Worm (Caenorhabditis elegans) whole organism, young adult: ENCODE results near the gene cyp-33C11.
A peak's percentile ranks its signal among the peaks of the same experiment; 100 is the strongest.

Experiments used
- B0035.1 ChIP-seq: sonication (generic microtip); optimal IDR thresholded peaks from 2 replicates; lab custom pipeline; 2016; ENCODE audit warnings: missing genetic modification characterization, mild to moderate bottlenecking, missing compliant biosample characterization, missing genotype, missing genetic modification reagents
- F23B12.7 ChIP-seq: sonication (generic microtip); optimal IDR thresholded peaks from 2 replicates; lab custom pipeline; 2017; ENCODE audit warnings: missing genetic modification characterization, mild to moderate bottlenecking, missing compliant biosample characterization, antibody characterized with exemption, moderate library complexity; ENCODE audit not compliant: insufficient read depth
- F37B4.10 ChIP-seq: fragments of 200-800 bp; sonication (Bioruptor generic); IDR thresholded peaks from 2 replicates; pipeline ENCODE4 v1.3.6; 2022; ENCODE audit warnings: missing genetic modification characterization, missing compliant biosample characterization
- F39B2.1 ChIP-seq: fragments of 200-800 bp; sonication (Bioruptor generic); IDR thresholded peaks from 2 replicates; pipeline ENCODE4 v1.3.6; 2022; ENCODE audit warnings: missing genetic modification reagents, missing genetic modification characterization, missing compliant biosample characterization
- K11D2.4 ChIP-seq: fragments of 200-800 bp; sonication (Bioruptor generic); IDR thresholded peaks from 2 replicates; pipeline ENCODE4 v1.3.6; 2022; ENCODE audit warnings: missing genetic modification reagents, missing genetic modification characterization, missing compliant biosample characterization
- Y53G8AR.9 ChIP-seq: fragments of 200-800 bp; sonication (Bioruptor generic); conservative IDR thresholded peaks from 2 replicates; pipeline ENCODE4 v1.3.6; 2022; ENCODE audit warnings: missing genetic modification reagents, missing genetic modification characterization, missing compliant biosample characterization
- Y79H2A.3 ChIP-seq: fragments of 200-800 bp; sonication (Bioruptor generic); conservative IDR thresholded peaks from 2 replicates; pipeline ENCODE4 v1.3.6; 2022; ENCODE audit warnings: missing genetic modification reagents, missing genetic modification characterization, missing compliant biosample characterization
- Y95B8A.8 ChIP-seq: fragments of 200-800 bp; sonication (Bioruptor generic); IDR thresholded peaks from 2 replicates; pipeline ENCODE4 v1.3.6; 2022; ENCODE audit warnings: missing genetic modification reagents, missing genetic modification characterization, missing compliant biosample characterization
- ama-1 ChIP-seq, 3 experiments: fragments of 150-350 bp in 1 of 3; sonication (generic microtip) in 2 of 3; optimal IDR thresholded peaks; 2 replicates each; lab custom pipeline; 2014 to 2018; ENCODE audit warnings: missing biosample characterization in 2 of 3, missing genetic modification characterization in 2 of 3, missing genetic modification reagents in 2 of 3
- attf-3 ChIP-seq: fragments of 200-800 bp; sonication (Bioruptor generic); conservative IDR thresholded peaks from 2 replicates; pipeline ENCODE4 v1.3.6; 2022; ENCODE audit warnings: missing genetic modification reagents, missing genetic modification characterization, missing compliant biosample characterization
- attf-5 ChIP-seq: fragments of 200-800 bp; sonication (Bioruptor generic); optimal IDR thresholded peaks from 2 replicates; lab custom pipeline; 2018; ENCODE audit warnings: mild to moderate bottlenecking, missing genetic modification characterization, missing compliant biosample characterization
- bed-2 ChIP-seq: fragments of 200-800 bp; sonication (Bioruptor generic); IDR thresholded peaks from 2 replicates; pipeline ENCODE4 v1.3.6; 2022; ENCODE audit warnings: missing genetic modification reagents, missing genetic modification characterization, missing compliant biosample characterization
- ccch-3 ChIP-seq: fragments of 200-800 bp; sonication (Bioruptor generic); optimal IDR thresholded peaks from 2 replicates; lab custom pipeline; 2018; ENCODE audit warnings: mild to moderate bottlenecking, missing genetic modification characterization, missing compliant biosample characterization
- cebp-1 ChIP-seq, 2 experiments: fragments of 200-800 bp in 1 of 2; sonication (Bioruptor generic) in 1 of 2; sonication (generic microtip) in 1 of 2; IDR thresholded peaks in 1 of 2; optimal IDR thresholded peaks in 1 of 2; 2 replicates each; pipeline versions ENCODE4 v1.3.6 to Lab custom; 2017 to 2022; ENCODE audit warnings: missing compliant biosample characterization in 2 of 2, missing genetic modification characterization in 2 of 2, mild to moderate bottlenecking in 1 of 2, missing genetic modification reagents in 1 of 2, moderate library complexity in 1 of 2
- cebp-2 ChIP-seq: fragments of 200-800 bp; sonication (Bioruptor generic); IDR thresholded peaks from 2 replicates; pipeline ENCODE4 v1.3.6; 2022; ENCODE audit warnings: missing genetic modification characterization, missing compliant biosample characterization
- ceh-100 ChIP-seq: fragments of 200-800 bp; sonication (Bioruptor generic); IDR thresholded peaks from 2 replicates; pipeline ENCODE4 v1.3.6; 2022; ENCODE audit warnings: missing genetic modification reagents, missing genetic modification characterization, missing compliant biosample characterization
- ceh-40 ChIP-seq: fragments of 200-800 bp; sonication (Bioruptor generic); IDR thresholded peaks from 2 replicates; pipeline ENCODE4 v1.3.6; 2022; ENCODE audit warnings: missing genetic modification characterization, missing compliant biosample characterization
- ceh-79 ChIP-seq: sonication (generic microtip); optimal IDR thresholded peaks from 2 replicates; lab custom pipeline; 2017; ENCODE audit warnings: mild to moderate bottlenecking, missing genetic modification characterization, missing compliant biosample characterization
- die-1 ChIP-seq: sonication (generic microtip); optimal IDR thresholded peaks from 2 replicates; lab custom pipeline; 2016; ENCODE audit warnings: missing genotype, mild to moderate bottlenecking, missing genetic modification characterization, missing compliant biosample characterization
- egrh-3 ChIP-seq: fragments of 200-800 bp; sonication (Bioruptor generic); IDR thresholded peaks from 2 replicates; pipeline ENCODE4 v1.3.6; 2022; ENCODE audit warnings: missing genetic modification reagents, missing genetic modification characterization, missing compliant biosample characterization
- ekl-4 ChIP-seq: fragments of 200-800 bp; sonication (Bioruptor generic); IDR thresholded peaks from 2 replicates; pipeline ENCODE4 v1.3.6; 2022; ENCODE audit warnings: missing genetic modification reagents, missing genetic modification characterization, missing compliant biosample characterization
- fkh-3 ChIP-seq: sonication (generic microtip); optimal IDR thresholded peaks from 2 replicates; lab custom pipeline; 2016; ENCODE audit warnings: mild to moderate bottlenecking, missing genetic modification characterization, missing compliant biosample characterization
- gei-17 ChIP-seq: fragments of 200-800 bp; sonication (Bioruptor generic); optimal IDR thresholded peaks from 2 replicates; lab custom pipeline; 2018; ENCODE audit warnings: mild to moderate bottlenecking, missing genetic modification characterization, missing compliant biosample characterization
- hlh-12 ChIP-seq: sonication (generic microtip); optimal IDR thresholded peaks from 2 replicates; lab custom pipeline; 2016; ENCODE audit warnings: missing genetic modification characterization, missing compliant biosample characterization
- hlh-26 ChIP-seq: fragments of 200-800 bp; sonication (Bioruptor generic); conservative IDR thresholded peaks from 2 replicates; pipeline ENCODE4 v1.3.6; 2022; ENCODE audit warnings: missing genetic modification reagents, missing genetic modification characterization, missing compliant biosample characterization
- hmg-1.2 ChIP-seq: fragments of 200-800 bp; sonication (Bioruptor generic); IDR thresholded peaks from 2 replicates; pipeline ENCODE4 v1.3.6; 2022; ENCODE audit warnings: missing genetic modification reagents, missing genetic modification characterization, missing compliant biosample characterization
- lag-1 ChIP-seq: fragments of 200-800 bp; sonication (Bioruptor generic); IDR thresholded peaks from 2 replicates; pipeline ENCODE4 v1.3.6; 2022; ENCODE audit warnings: missing genetic modification reagents, missing genetic modification characterization, missing compliant biosample characterization
- let-526 ChIP-seq: fragments of 200-800 bp; sonication (Bioruptor generic); IDR thresholded peaks from 2 replicates; pipeline ENCODE4 v1.3.6; 2022; ENCODE audit warnings: missing genetic modification reagents, missing genetic modification characterization, missing compliant biosample characterization
- lin-26 ChIP-seq: fragments of 200-800 bp; sonication (Bioruptor generic); IDR thresholded peaks from 2 replicates; pipeline ENCODE4 v1.3.6; 2022; ENCODE audit warnings: missing genetic modification reagents, missing genetic modification characterization, missing compliant biosample characterization
- lin-35 ChIP-seq, 3 experiments: fragments of 150-350 bp in 2 of 3; sonication (generic microtip) in 1 of 3; optimal IDR thresholded peaks; 2 replicates each; lab custom pipeline; 2014 to 2018; ENCODE audit warnings: missing biosample characterization in 3 of 3, missing genetic modification characterization in 3 of 3, missing genetic modification reagents in 3 of 3
- lin-54 ChIP-seq: fragments of 200-800 bp; sonication (Bioruptor generic); optimal IDR thresholded peaks from 2 replicates; lab custom pipeline; 2018; ENCODE audit warnings: mild to moderate bottlenecking, missing genetic modification characterization, missing compliant biosample characterization
- lsy-27 ChIP-seq: sonication (generic microtip); optimal IDR thresholded peaks from 2 replicates; lab custom pipeline; 2017; ENCODE audit warnings: missing genetic modification characterization, mild to moderate bottlenecking, missing compliant biosample characterization, antibody characterized with exemption, missing genotype, borderline replicate concordance; ENCODE audit not compliant: insufficient read depth
- mcd-1 ChIP-seq: fragments of 200-800 bp; sonication (Bioruptor generic); IDR thresholded peaks from 2 replicates; pipeline ENCODE4 v1.3.6; 2022; ENCODE audit warnings: missing genetic modification reagents, missing genetic modification characterization, missing compliant biosample characterization
- nfya-2 ChIP-seq: fragments of 200-800 bp; sonication (Bioruptor generic); IDR thresholded peaks from 2 replicates; pipeline ENCODE4 v1.3.6; 2022; ENCODE audit warnings: missing genetic modification reagents, missing genetic modification characterization, missing compliant biosample characterization
- nhr-27 ChIP-seq: fragments of 200-800 bp; sonication (Bioruptor generic); optimal IDR thresholded peaks from 2 replicates; lab custom pipeline; 2018; ENCODE audit warnings: mild to moderate bottlenecking, missing genetic modification characterization, moderate library complexity, missing compliant biosample characterization
- nhr-90 ChIP-seq: sonication (generic microtip); optimal IDR thresholded peaks from 2 replicates; lab custom pipeline; 2016; ENCODE audit warnings: missing genotype, mild to moderate bottlenecking, missing genetic modification characterization, missing compliant biosample characterization
- xnd-1 ChIP-seq: sonication (generic microtip); optimal IDR thresholded peaks from 2 replicates; lab custom pipeline; 2016; ENCODE audit warnings: missing genotype, missing genetic modification reagents, missing genetic modification characterization, missing compliant biosample characterization
- zfh-2 ChIP-seq: fragments of 200-800 bp; sonication (Bioruptor generic); conservative IDR thresholded peaks from 2 replicates; pipeline ENCODE4 v1.3.6; 2022; ENCODE audit warnings: missing genetic modification reagents, missing genetic modification characterization, missing compliant biosample characterization
- ztf-25 ChIP-seq: fragments of 200-800 bp; sonication (Bioruptor generic); IDR thresholded peaks from 2 replicates; pipeline ENCODE4 v1.3.6; 2022; ENCODE audit warnings: missing genetic modification reagents, missing genetic modification characterization, missing compliant biosample characterization
- ztf-26 ChIP-seq: sonication (generic microtip); optimal IDR thresholded peaks from 2 replicates; lab custom pipeline; 2017; ENCODE audit warnings: missing genetic modification characterization, missing compliant biosample characterization
- ztf-28 ChIP-seq: fragments of 200-800 bp; sonication (Bioruptor generic); IDR thresholded peaks from 2 replicates; pipeline ENCODE4 v1.3.6; 2022; ENCODE audit warnings: missing genetic modification reagents, missing genetic modification characterization, missing compliant biosample characterization
- ztf-3 ChIP-seq: fragments of 200-800 bp; sonication (Bioruptor generic); optimal IDR thresholded peaks from 2 replicates; lab custom pipeline; 2018; ENCODE audit warnings: mild to moderate bottlenecking, missing genetic modification characterization, missing compliant biosample characterization
- ztf-6 ChIP-seq: fragments of 200-800 bp; sonication (Bioruptor generic); IDR thresholded peaks from 2 replicates; pipeline ENCODE4 v1.3.6; 2022; ENCODE audit warnings: missing genetic modification reagents, missing genetic modification characterization, missing compliant biosample characterization

Gene cyp-33C11

DNA sequence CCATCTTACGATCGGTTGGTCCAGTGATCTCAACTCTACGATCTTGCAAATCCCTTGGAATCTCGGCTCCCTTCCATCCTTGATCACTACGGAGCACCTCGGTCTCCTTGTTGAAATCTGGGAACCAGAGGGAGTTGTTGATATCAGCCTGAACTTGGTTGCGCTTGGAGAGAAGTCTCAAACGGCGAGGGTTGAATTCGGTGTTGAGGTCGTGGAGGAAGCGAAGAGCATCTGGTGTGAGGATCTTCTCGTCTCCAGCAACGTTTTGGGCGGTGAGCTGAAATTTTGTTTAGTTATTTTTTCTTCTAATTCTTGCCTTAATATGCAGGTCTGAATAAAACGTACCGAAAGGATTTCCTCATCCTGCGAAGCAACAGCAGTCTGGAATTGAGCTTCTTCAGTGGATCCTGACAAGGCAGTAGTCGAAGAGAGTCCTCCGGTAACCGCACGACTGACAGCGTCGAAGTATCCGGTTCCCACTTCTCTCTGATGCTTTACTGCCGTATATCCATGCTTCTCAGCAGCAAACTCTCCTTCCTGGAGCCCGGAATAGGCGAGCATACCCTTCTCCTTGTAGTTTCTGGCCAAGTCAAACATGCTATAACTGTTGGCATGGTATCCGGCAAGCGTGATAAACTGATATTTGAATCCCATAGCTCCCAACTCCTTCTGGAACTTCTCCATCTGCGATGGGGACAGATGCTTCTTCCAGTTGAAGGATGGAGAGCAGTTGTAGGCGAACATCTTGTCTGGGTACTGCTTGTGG lies 13.2 kb upstream of the cyp-33C11 start (continued):
- TF ChIP-seq nhr-27 (tag; lab: Kevin White, UChicago) (no peak), lin-35 (GFP tag; optimal IDR thresholded peaks at IDR 0.05; lab: Kevin White, UChicago) (peak in 1 of 3 experiments; percentile 31), let-526 (no peak), lin-54 (GFP tag; lab: Kevin White, UChicago) (no peak), gei-17 (GFP tag; lab: Kevin White, UChicago) (no peak), attf-5 (GFP tag; lab: Kevin White, UChicago) (no peak), lsy-27 (no peak), nhr-90 (tag; lab: Kevin White, UChicago) (peak; percentile 5), bed-2 (0 out of 2 replicates have a peak, but pooled peaks have one; percentile 6), ztf-3 (peak; percentile 15), ceh-40 (no peak), mcd-1 (GFP tag; lab: Robert Waterston, UW) (no peak), hlh-26 (GFP tag; lab: Robert Waterston, UW) (no peak), fkh-3 (tag; lab: Kevin White, UChicago) (no peak), die-1 (peak; percentile 31), Y95B8A.8 (GFP tag; lab: Robert Waterston, UW) (no peak), lin-26 (no peak; the same call in 1 of the 2 replicates), zfh-2 (GFP tag; lab: Robert Waterston, UW) (0 out of 2 replicates have a peak, but pooled peaks have one; percentile 27), egrh-3 (GFP tag; lab: Robert Waterston, UW) (no peak), Y79H2A.3 (GFP tag; lab: Robert Waterston, UW) (no peak), Y53G8AR.9 (GFP tag; lab: Robert Waterston, UW) (peak; percentile 64)

DNA sequence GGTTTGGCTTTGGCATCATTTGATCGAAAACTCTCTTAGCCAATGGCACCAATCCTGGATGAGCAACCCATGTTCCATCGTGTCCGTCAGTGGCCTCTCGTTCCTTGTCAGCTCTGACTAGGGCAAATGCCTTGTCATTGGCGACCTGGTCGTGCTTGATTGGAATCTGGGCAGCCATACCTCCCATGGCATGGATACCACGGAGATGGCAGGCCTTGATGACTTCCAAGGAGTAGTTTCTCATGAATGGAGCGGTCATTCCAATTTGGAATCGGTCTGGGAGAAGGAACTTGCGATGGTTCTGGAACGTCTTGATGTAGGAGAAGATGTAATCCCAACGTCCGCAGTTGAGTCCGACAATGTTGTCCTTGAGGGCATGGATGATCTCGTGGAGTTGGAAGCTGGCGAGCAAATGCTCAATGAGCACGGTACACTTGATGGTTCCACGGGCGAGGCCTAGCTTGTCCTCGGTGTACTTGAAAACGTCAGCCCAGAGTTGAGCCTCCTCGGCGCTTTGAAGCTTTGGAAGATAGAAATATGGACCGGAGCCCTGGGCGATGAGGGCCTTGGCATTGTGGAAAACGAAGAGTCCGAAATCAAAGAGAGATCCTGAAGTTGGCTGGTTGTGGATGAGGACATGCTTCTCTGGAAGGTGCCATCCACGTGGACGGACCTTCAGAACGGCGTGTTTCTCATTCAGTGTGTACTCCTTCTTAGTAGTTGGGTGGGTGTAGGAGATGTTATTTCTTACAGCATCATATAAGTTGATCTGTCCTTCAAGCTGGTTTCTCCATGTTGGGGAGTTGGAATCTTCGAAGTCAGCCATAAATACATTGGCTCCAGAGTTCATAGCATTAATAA lies 12.4 kb upstream of the cyp-33C11 start:
- TF ChIP-seq attf-5 (GFP tag; lab: Kevin White, UChicago) (no peak), K11D2.4 (GFP tag; lab: Robert Waterston, UW) (no peak), nfya-2 (GFP tag; lab: Robert Waterston, UW) (no peak), ccch-3 (GFP tag; lab: Kevin White, UChicago) (no peak), cebp-1 (GFP tag; IDR thresholded peaks at IDR 0.05; lab: Robert Waterston, UW) (no peak), cebp-1 (tag; optimal IDR thresholded peaks at IDR 0.05; lab: Kevin White, UChicago) (peak; percentile 6), hmg-1.2 (GFP tag; lab: Robert Waterston, UW) (no peak), xnd-1 (no peak), ztf-28 (GFP tag; lab: Robert Waterston, UW) (no peak), hlh-12 (no peak), attf-3 (GFP tag; lab: Robert Waterston, UW) (no peak), F23B12.7 (no peak), ztf-6 (GFP tag; lab: Robert Waterston, UW) (no peak), B0035.1 (tag; lab: Kevin White, UChicago) (no peak), ama-1 (optimal IDR thresholded peaks at IDR 0.05; lab: Kevin White, UChicago) (peak; percentile 88), ama-1 (GFP tag; optimal IDR thresholded peaks at IDR 0.05; lab: Kevin White, UChicago) (peak in 1 of 2 experiments; percentile 12), F39B2.1 (no peak), ztf-26 (no peak), ztf-25 (GFP tag; lab: Robert Waterston, UW) (no peak), cebp-2 (GFP tag; lab: Robert Waterston, UW) (no peak), F37B4.10 (GFP tag; lab: Robert Waterston, UW) (no peak), fkh-3 (tag; lab: Kevin White, UChicago) (no peak), ceh-79 (tag; lab: Kevin White, UChicago) (no peak), ekl-4 (no peak), ceh-100 (GFP tag; lab: Robert Waterston, UW) (no peak), ceh-40 (0 out of 2 replicates have a peak, but pooled peaks have one; percentile 5), lag-1 (GFP tag; lab: Robert Waterston, UW) (no peak), lin-26 (peak; percentile 75; the same call in 1 of the 2 replicates)
